Worm (Caenorhabditis elegans): Measurements from ENCODE around the gene srg-57.

- TF ChIP-seq athp-1 (tag; optimal IDR thresholded peaks at IDR 0.05) = no peak
- no peak for TF ChIP-seq sptf-2 (GFP tag; optimal IDR thresholded peaks at IDR 0.05)
- TF ChIP-seq egl-18 (GFP tag; IDR thresholded peaks at IDR 0.05) = no peak
- no peak for TF ChIP-seq pha-4 (tag; optimal IDR thresholded peaks at IDR 0.05)
- no peak for TF ChIP-seq F52B5.7 (tag; optimal IDR thresholded peaks at IDR 0.05)
- TF ChIP-seq Y56A3A.18 (GFP tag; IDR thresholded peaks at IDR 0.05) = no peak
Measured at ce11 chrV:2746404-2746803, 12.1 kb upstream of the srg-57 start.

Measured in whole organism, young adult.